Worm (Caenorhabditis elegans) whole organism, L1 larva: ENCODE results near the gene ZC412.3.

Experiments used
- pag-3 ChIP-seq: sonication (generic microtip); optimal IDR thresholded peaks from 2 replicates; lab custom pipeline; 2017; ENCODE audit warnings: missing genetic modification characterization, mild to moderate bottlenecking, missing compliant biosample characterization, antibody characterized with exemption, borderline replicate concordance; ENCODE audit not compliant: insufficient read depth
- pqm-1 ChIP-seq: sonication (generic microtip); optimal IDR thresholded peaks from 3 replicates; lab custom pipeline; 2017; ENCODE audit warnings: missing biosample characterization, missing genetic modification characterization

ce11 chrV:14832789-14833187, 38.6 kb downstream of the ZC412.3 start:
- no peak for TF ChIP-seq pqm-1 (tag; lab: Kevin White, UChicago)
- no peak for TF ChIP-seq pag-3 (tag; lab: Kevin White, UChicago)
